Fruit fly (Drosophila melanogaster) whole organism, embryonic: ENCODE data around the gene CG12253.

Source experiments
- CG10959 ChIP-seq: fragments of 200-800 bp; sonication (Bioruptor generic); IDR thresholded peaks from 2 replicates; pipeline ENCODE4 v1.3.6; 2022; ENCODE audit warnings: missing biosample characterization, missing genetic modification characterization
- CG11093 ChIP-seq: fragments of 200-800 bp; sonication (Bioruptor generic); IDR thresholded peaks from 3 replicates; pipeline ENCODE4 v1.3.6; 2022; ENCODE audit warnings: missing biosample characterization, missing genetic modification characterization
- CG11504 ChIP-seq: fragments of 200-800 bp; sonication (Bioruptor generic); optimal IDR thresholded peaks from 3 replicates; lab custom pipeline; 2019; ENCODE audit warnings: missing biosample characterization, mild to moderate bottlenecking, missing genetic modification characterization, moderate library complexity
- CG1233 ChIP-seq: fragments of 200-800 bp; sonication (Bioruptor generic); optimal IDR thresholded peaks from 4 replicates; lab custom pipeline; 2018; ENCODE audit warnings: missing biosample characterization, mild to moderate bottlenecking, missing genetic modification characterization
- CG13287 ChIP-seq: fragments of 200-800 bp; sonication (Bioruptor generic); IDR thresholded peaks from 2 replicates; pipeline ENCODE4 v1.3.6; 2022; ENCODE audit warnings: missing biosample characterization, missing genetic modification characterization; ENCODE audit not compliant: partially characterized antibody
- CG13624 ChIP-seq: fragments of 200-800 bp; sonication (Bioruptor generic); optimal IDR thresholded peaks from 2 replicates; lab custom pipeline; 2016; ENCODE audit warnings: missing biosample characterization, missing genetic modification characterization
- CG14014 ChIP-seq: fragments of 200-800 bp; sonication (Bioruptor generic); IDR thresholded peaks from 2 replicates; pipeline ENCODE4 v1.3.6; 2022; ENCODE audit warnings: missing biosample characterization, missing genetic modification characterization
- CG14050 ChIP-seq: fragments of 200-800 bp; sonication (Bioruptor generic); IDR thresholded peaks from 3 replicates; pipeline ENCODE4 v1.3.6; 2022; ENCODE audit warnings: missing biosample characterization, missing genetic modification characterization
- CG1603 ChIP-seq: fragments of 200-800 bp; sonication (Bioruptor generic); optimal IDR thresholded peaks from 2 replicates; lab custom pipeline; 2019; ENCODE audit warnings: missing biosample characterization, mild to moderate bottlenecking, missing genetic modification characterization, moderate library complexity
- CG17359 ChIP-seq: fragments of 200-800 bp; sonication (Bioruptor generic); optimal IDR thresholded peaks from 3 replicates; lab custom pipeline; 2018; ENCODE audit warnings: missing biosample characterization, mild to moderate bottlenecking, missing genetic modification characterization, moderate library complexity
- CG17802 ChIP-seq: fragments of 200-800 bp; sonication (Bioruptor generic); optimal IDR thresholded peaks from 2 replicates; lab custom pipeline; 2018; ENCODE audit warnings: missing biosample characterization, mild to moderate bottlenecking, missing genetic modification characterization, moderate library complexity
- CG18476 ChIP-seq: fragments of 200-800 bp; sonication (Bioruptor generic); optimal IDR thresholded peaks from 2 replicates; lab custom pipeline; 2016; ENCODE audit warnings: missing biosample characterization, mild to moderate bottlenecking, missing genetic modification characterization
- CG2889 ChIP-seq: fragments of 200-800 bp; sonication (Bioruptor generic); IDR thresholded peaks from 3 replicates; pipeline ENCODE4 v1.3.6; 2022; ENCODE audit warnings: missing biosample characterization, missing genetic modification characterization
- CG30020 ChIP-seq: fragments of 200-800 bp; optimal IDR thresholded peaks from 2 replicates; lab custom pipeline; 2019; ENCODE audit warnings: missing biosample characterization, mild to moderate bottlenecking, missing genetic modification characterization, moderate library complexity
- CG31365 ChIP-seq: fragments of 200-800 bp; sonication (Bioruptor generic); optimal IDR thresholded peaks from 2 replicates; lab custom pipeline; 2018; ENCODE audit warnings: missing biosample characterization, mild to moderate bottlenecking, missing genetic modification characterization
- CG32532 ChIP-seq: fragments of 200-800 bp; sonication (Bioruptor generic); IDR thresholded peaks from 2 replicates; pipeline ENCODE4 v1.3.6; 2022; ENCODE audit warnings: missing biosample characterization, missing genetic modification characterization
- CG32767 ChIP-seq: fragments of 200-800 bp; sonication (Bioruptor generic); IDR thresholded peaks from 2 replicates; pipeline ENCODE4 v1.3.6; 2022; ENCODE audit warnings: missing biosample characterization, missing genetic modification characterization
- CG3407 ChIP-seq: fragments of 200-800 bp; sonication (Bioruptor generic); optimal IDR thresholded peaks from 2 replicates; lab custom pipeline; 2018; ENCODE audit warnings: missing biosample characterization, mild to moderate bottlenecking, missing genetic modification characterization
- CG4282 ChIP-seq: fragments of 200-800 bp; sonication (Bioruptor generic); optimal IDR thresholded peaks from 2 replicates; lab custom pipeline; 2016; ENCODE audit warnings: missing biosample characterization, missing genetic modification characterization
- CG4360 ChIP-seq: fragments of 200-800 bp; sonication (Bioruptor generic); IDR thresholded peaks from 2 replicates; pipeline ENCODE4 v1.3.6; 2022; ENCODE audit warnings: missing biosample characterization, missing genetic modification characterization
- CG7928 ChIP-seq: fragments of 200-800 bp; sonication (Bioruptor generic); optimal IDR thresholded peaks from 2 replicates; lab custom pipeline; 2017; ENCODE audit warnings: missing biosample characterization, mild to moderate bottlenecking, missing genetic modification characterization
- CG8089 ChIP-seq: fragments of 200-800 bp; sonication (Bioruptor generic); optimal IDR thresholded peaks from 3 replicates; lab custom pipeline; 2016; ENCODE audit warnings: missing biosample characterization, missing genetic modification characterization
- CG9932 ChIP-seq: fragments of 200-800 bp; sonication (Bioruptor generic); IDR thresholded peaks from 2 replicates; pipeline ENCODE4 v1.3.6; 2022; ENCODE audit warnings: missing biosample characterization, missing genetic modification characterization
- Dll ChIP-seq: fragments of 200-800 bp; sonication (Bioruptor generic); IDR thresholded peaks from 4 replicates; pipeline ENCODE4 v1.3.6; 2022; ENCODE audit warnings: missing biosample characterization, missing genetic modification characterization; ENCODE audit not compliant: partially characterized antibody
- Opbp ChIP-seq: fragments of 200-800 bp; sonication (Bioruptor generic); IDR thresholded peaks from 3 replicates; pipeline ENCODE4 v1.3.6; 2022; ENCODE audit warnings: missing biosample characterization, missing genetic modification characterization; ENCODE audit not compliant: partially characterized antibody
- Pdp1 ChIP-seq, 2 experiments: fragments of 200-800 bp; sonication (Bioruptor generic); optimal IDR thresholded peaks; 3 replicates each; lab custom pipeline; 2016; ENCODE audit warnings: missing biosample characterization in 2 of 2, missing genetic modification characterization in 2 of 2, mild to moderate bottlenecking in 1 of 2, moderate library complexity in 1 of 2
- Poxn ChIP-seq: fragments of 200-800 bp; sonication (Bioruptor generic); IDR thresholded peaks from 2 replicates; pipeline ENCODE4 v1.3.6; 2022; ENCODE audit warnings: missing biosample characterization, missing genetic modification characterization
- Ptx1 ChIP-seq: fragments of 200-800 bp; sonication (Bioruptor generic); IDR thresholded peaks from 2 replicates; pipeline ENCODE4 v1.3.6; 2022; ENCODE audit warnings: missing biosample characterization, missing genetic modification characterization
- Side ChIP-seq: fragments of 200-800 bp; sonication (Bioruptor generic); optimal IDR thresholded peaks from 2 replicates; lab custom pipeline; 2016; ENCODE audit warnings: missing biosample characterization, missing genetic modification characterization
- Six4 ChIP-seq: fragments of 200-800 bp; sonication (Bioruptor generic); optimal IDR thresholded peaks from 2 replicates; lab custom pipeline; 2016; ENCODE audit warnings: missing biosample characterization, missing genetic modification characterization
- Stat92E ChIP-seq, 3 experiments: fragments of >200 bp in 2 of 3; fragments of 200-800 bp in 1 of 3; sonication (Bioruptor generic) in 1 of 3; optimal IDR thresholded peaks; 2 replicates each; lab custom pipeline; 2017 to 2019; ENCODE audit warnings: missing biosample characterization in 3 of 3, missing genetic modification characterization in 3 of 3, mild to moderate bottlenecking in 1 of 3, moderate library complexity in 1 of 3
- ab ChIP-seq: fragments of 200-800 bp; sonication (Bioruptor generic); optimal IDR thresholded peaks from 2 replicates; lab custom pipeline; 2016; ENCODE audit warnings: missing biosample characterization, missing genetic modification characterization
- ara ChIP-seq: fragments of 200-800 bp; sonication (Bioruptor generic); IDR thresholded peaks from 2 replicates; pipeline ENCODE4 v1.3.6; 2022; ENCODE audit warnings: missing biosample characterization, missing genetic modification characterization
- bbx ChIP-seq: fragments of 200-800 bp; sonication (Bioruptor generic); IDR thresholded peaks from 2 replicates; pipeline ENCODE4 v1.3.6; 2022; ENCODE audit warnings: missing biosample characterization, missing genetic modification characterization; ENCODE audit not compliant: partially characterized antibody
- br ChIP-seq: fragments of >200 bp; optimal IDR thresholded peaks from 2 replicates; lab custom pipeline; 2017
- cad ChIP-seq: fragments of >200 bp; optimal IDR thresholded peaks from 2 replicates; lab custom pipeline; 2017; ENCODE audit warnings: missing biosample characterization, missing genetic modification characterization
- ems ChIP-seq: fragments of 200-800 bp; sonication (Bioruptor generic); optimal IDR thresholded peaks from 3 replicates; lab custom pipeline; 2016; ENCODE audit warnings: missing biosample characterization, missing genetic modification characterization
- grn ChIP-seq: fragments of 200-800 bp; sonication (Bioruptor generic); optimal IDR thresholded peaks from 3 replicates; lab custom pipeline; 2017; ENCODE audit warnings: missing biosample characterization, missing genetic modification characterization
- gt ChIP-seq: fragments of 200-800 bp; sonication (Bioruptor generic); IDR thresholded peaks from 2 replicates; pipeline ENCODE4 v1.3.6; 2022; ENCODE audit warnings: missing biosample characterization, missing genetic modification characterization
- ham ChIP-seq: fragments of 200-800 bp; sonication (Bioruptor generic); IDR thresholded peaks from 2 replicates; pipeline ENCODE4 v1.3.6; 2022; ENCODE audit warnings: missing biosample characterization, missing genetic modification characterization
- org-1 ChIP-seq: fragments of 200-800 bp; sonication (Bioruptor generic); optimal IDR thresholded peaks from 2 replicates; lab custom pipeline; 2017; ENCODE audit warnings: missing biosample characterization, missing genetic modification characterization
- pros ChIP-seq: fragments of 200-800 bp; sonication (Bioruptor generic); optimal IDR thresholded peaks from 3 replicates; lab custom pipeline; 2019; ENCODE audit warnings: missing biosample characterization, mild to moderate bottlenecking, missing genetic modification characterization, moderate library complexity
- sd ChIP-seq: fragments of 200-800 bp; sonication (Bioruptor generic); optimal IDR thresholded peaks from 3 replicates; lab custom pipeline; 2018; ENCODE audit warnings: missing biosample characterization, mild to moderate bottlenecking, missing genetic modification characterization, moderate library complexity
- sens-2 ChIP-seq: fragments of 200-800 bp; sonication (Bioruptor generic); IDR thresholded peaks from 2 replicates; pipeline ENCODE4 v1.3.6; 2022; ENCODE audit warnings: missing biosample characterization, missing genetic modification characterization
- shn ChIP-seq: fragments of 200-800 bp; sonication (Bioruptor generic); optimal IDR thresholded peaks from 3 replicates; lab custom pipeline; 2016; ENCODE audit warnings: missing biosample characterization, missing genetic modification characterization
- ttk ChIP-seq: fragments of 200-800 bp; sonication (Bioruptor generic); IDR thresholded peaks from 2 replicates; pipeline ENCODE4 v2.1.2; 2022; ENCODE audit warnings: missing biosample characterization, missing genetic modification characterization
- tx ChIP-seq: fragments of 200-800 bp; sonication (Bioruptor generic); optimal IDR thresholded peaks from 2 replicates; lab custom pipeline; 2016; ENCODE audit warnings: missing biosample characterization, missing genetic modification characterization
- unpg ChIP-seq: fragments of 200-800 bp; sonication (Bioruptor generic); optimal IDR thresholded peaks from 3 replicates; lab custom pipeline; 2018; ENCODE audit warnings: missing biosample characterization, mild to moderate bottlenecking, missing genetic modification characterization, moderate library complexity
- wek ChIP-seq: fragments of 200-800 bp; sonication (Bioruptor generic); optimal IDR thresholded peaks from 3 replicates; lab custom pipeline; 2018; ENCODE audit warnings: missing biosample characterization, mild to moderate bottlenecking, missing genetic modification characterization, moderate library complexity

The CG12253 gene

DNA sequence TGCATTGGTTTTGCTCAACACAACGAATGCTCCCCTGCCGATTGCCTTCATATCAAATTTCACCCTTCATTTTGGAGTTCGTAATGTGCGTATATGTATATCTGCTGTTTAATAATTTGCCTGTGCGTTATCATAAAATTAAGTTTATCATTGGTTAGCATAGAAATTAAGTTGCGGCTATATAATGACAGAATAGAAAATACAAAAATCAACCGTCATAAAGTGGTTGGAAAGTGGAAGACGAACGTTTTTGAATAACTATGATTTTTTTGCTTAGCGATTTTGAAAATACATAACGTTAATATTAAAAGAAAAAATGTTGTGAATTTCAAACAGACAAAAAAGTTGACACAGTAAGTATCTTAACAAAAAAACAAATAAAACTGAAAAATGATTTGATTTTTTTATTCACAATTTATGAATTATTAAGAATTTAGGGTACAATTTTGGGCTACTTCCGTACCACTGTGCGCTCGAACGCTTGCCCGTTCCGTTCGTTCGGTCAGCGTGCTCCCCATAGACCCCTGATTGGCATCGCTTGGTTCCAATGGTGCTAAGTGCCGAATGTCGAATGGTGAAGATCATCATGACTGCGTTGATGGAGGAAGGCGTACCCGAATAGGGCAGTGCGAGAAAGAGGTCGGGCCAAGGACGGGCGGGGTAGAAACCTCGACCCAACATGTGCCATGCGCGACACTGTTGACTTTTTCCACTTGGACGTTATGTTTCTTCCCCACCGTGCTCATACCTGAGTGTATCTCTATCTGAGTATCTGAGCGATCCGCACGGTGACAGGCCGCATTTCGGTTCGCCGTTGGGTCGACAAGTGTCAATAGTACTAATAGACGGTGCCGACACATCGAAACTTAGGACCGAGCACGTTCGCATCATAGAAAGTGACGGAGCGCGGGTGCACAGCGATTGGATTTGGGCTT is 50.2 kb downstream of the CG12253 start (continued):
- no peak for TF ChIP-seq CG4360
- no peak for TF ChIP-seq Dll
- peak; percentile 16 for TF ChIP-seq tx (GFP tag; lab: Kevin White, UChicago)
- TF ChIP-seq CG1603 (tag; lab: Kevin White, UChicago): no peak
- no peak for TF ChIP-seq Poxn
- TF ChIP-seq Side (GFP tag; lab: Kevin White, UChicago): peak; percentile 27
- TF ChIP-seq cad (GFP tag; lab: Kevin White, UChicago): no peak
- no peak for TF ChIP-seq CG14050 (GFP tag; lab: Robert Waterston, UW)
- TF ChIP-seq gt (GFP tag; lab: Robert Waterston, UW): no peak
- TF ChIP-seq CG13287 (GFP tag; lab: Robert Waterston, UW): no peak
- peak; percentile 8 for TF ChIP-seq CG3407
- TF ChIP-seq wek (GFP tag; lab: Kevin White, UChicago): no peak
- TF ChIP-seq CG7928 (GFP tag; lab: Kevin White, UChicago): no peak
- peak; percentile 76 for TF ChIP-seq unpg (GFP tag; lab: Kevin White, UChicago)
- no peak for TF ChIP-seq CG11093 (GFP tag; lab: Robert Waterston, UW)
- no peak for TF ChIP-seq CG8089 (GFP tag; lab: Kevin White, UChicago)
- TF ChIP-seq CG2889 (GFP tag; lab: Robert Waterston, UW): no peak
- TF ChIP-seq br (lab: Kevin White, UChicago): no peak
- no peak for TF ChIP-seq ara (GFP tag; lab: Robert Waterston, UW)
- TF ChIP-seq CG13624 (GFP tag; lab: Kevin White, UChicago): no peak
- no peak for TF ChIP-seq ham (GFP tag; lab: Robert Waterston, UW)
- TF ChIP-seq CG32767: peak; percentile 48; the same call in 1 of the 2 replicates
- peak; percentile 25 for TF ChIP-seq shn (GFP tag; lab: Kevin White, UChicago)
- TF ChIP-seq pros: no peak
- TF ChIP-seq CG30020: no peak
- 0 out of 2 replicates have a peak, but pooled peaks have one; percentile 43 for TF ChIP-seq CG32532 (GFP tag; lab: Robert Waterston, UW)
- TF ChIP-seq CG14014: peak; percentile 36; the same call in 1 of the 2 replicates
- no peak for TF ChIP-seq ems (GFP tag; lab: Kevin White, UChicago)
- peak; percentile 29 for TF ChIP-seq sd (tag; lab: Kevin White, UChicago)
- peak; percentile 2 for TF ChIP-seq CG1233 (GFP tag; lab: Kevin White, UChicago)
- TF ChIP-seq Pdp1 (GFP tag; optimal IDR thresholded peaks at IDR 0.05; lab: Kevin White, UChicago): peak; percentile 9 to 34
- no peak for TF ChIP-seq sens-2 (GFP tag; lab: Robert Waterston, UW)
- no peak for TF ChIP-seq CG9932
- TF ChIP-seq CG11504: peak; percentile 69
- peak; percentile 33; the same call in 1 of the 2 replicates for TF ChIP-seq ttk (GFP tag; lab: Robert Waterston, UW)
- peak; percentile 17 for TF ChIP-seq CG17359 (tag; lab: Kevin White, UChicago)
- TF ChIP-seq CG4282 (GFP tag; lab: Kevin White, UChicago): peak; percentile 44
- TF ChIP-seq Ptx1: peak; percentile 72
- no peak for TF ChIP-seq Stat92E (GFP tag; optimal IDR thresholded peaks at IDR 0.05; lab: Kevin White, UChicago)
- TF ChIP-seq CG31365 (tag; lab: Kevin White, UChicago): no peak
- no peak; the same call in 1 of the 2 replicates for TF ChIP-seq bbx (GFP tag; lab: Robert Waterston, UW)
- no peak for TF ChIP-seq CG18476 (GFP tag; lab: Kevin White, UChicago)
- TF ChIP-seq Six4 (GFP tag; lab: Kevin White, UChicago): no peak
- TF ChIP-seq grn: peak; percentile 65
- no peak for TF ChIP-seq ab (GFP tag; lab: Kevin White, UChicago)
- no peak for TF ChIP-seq CG17802
- TF ChIP-seq Opbp (GFP tag; lab: Robert Waterston, UW): no peak
- TF ChIP-seq CG10959: no peak
- TF ChIP-seq org-1 (GFP tag; lab: Kevin White, UChicago): peak; percentile 50
